Fruit fly (Drosophila melanogaster): ENCODE data around the gene Smox.

Smox gene

dm6 chrX:8092075-8092682, 49.9 kb downstream of the Smox start (continued):
- TF ChIP-seq Blimp-1 (GFP tag; optimal IDR thresholded peaks at IDR 0.05) (peak; percentile 90), CG15336 (GFP tag; IDR thresholded peaks at IDR 0.05) (peak; percentile 97), CG9139 (GFP tag; optimal IDR thresholded peaks at IDR 0.05) (peak; percentile 94), CG3032 (tag; optimal IDR thresholded peaks at IDR 0.05) (peak; percentile 97), topi (GFP tag; optimal IDR thresholded peaks at IDR 0.05) (peak; percentile 96), net (GFP tag; optimal IDR thresholded peaks at IDR 0.05) (peak; percentile 93), CG8632 (GFP tag; optimal IDR thresholded peaks at IDR 0.05) (peak; percentile 96), CG34406 (GFP tag; optimal IDR thresholded peaks at IDR 0.05) (peak; percentile 96), achi (GFP tag; optimal IDR thresholded peaks at IDR 0.05) (peak; percentile 95), OdsH (GFP tag; optimal IDR thresholded peaks at IDR 0.05) (peak; percentile 96), Sox15 (GFP tag; optimal IDR thresholded peaks at IDR 0.05) (peak; percentile 92), Lpt (GFP tag; optimal IDR thresholded peaks at IDR 0.05) (peak; percentile 93), CG31627 (GFP tag; optimal IDR thresholded peaks at IDR 0.05) (peak; percentile 91), CG1621 (tag; optimal IDR thresholded peaks at IDR 0.05) (peak; percentile 91), fkh (GFP tag; optimal IDR thresholded peaks at IDR 0.05) (peak; percentile 61), CG10669 (GFP tag; optimal IDR thresholded peaks at IDR 0.05) (peak; percentile 95), CG8319 (GFP tag; optimal IDR thresholded peaks at IDR 0.05) (peak; percentile 91), CG6808 (GFP tag; optimal IDR thresholded peaks at IDR 0.05) (peak; percentile 97), Met (GFP tag; optimal IDR thresholded peaks at IDR 0.05) (peak; percentile 96), acj6 (GFP tag; optimal IDR thresholded peaks at IDR 0.05) (peak; percentile 96), CG6276 (GFP tag; optimal IDR thresholded peaks at IDR 0.05) (peak; percentile 96), Hr4 (GFP tag; optimal IDR thresholded peaks at IDR 0.05) (peak; percentile 94)

- TF ChIP-seq Hr38 (GFP tag; optimal IDR thresholded peaks at IDR 0.05): no peak
- TF ChIP-seq CG6808 (GFP tag; optimal IDR thresholded peaks at IDR 0.05): peak; percentile 90
- TF ChIP-seq CG3032 (tag; optimal IDR thresholded peaks at IDR 0.05): peak; percentile 91
- TF ChIP-seq CG10631 (GFP tag; optimal IDR thresholded peaks at IDR 0.05): peak; percentile 98
- TF ChIP-seq Blimp-1 (GFP tag; optimal IDR thresholded peaks at IDR 0.05): peak; percentile 76
- TF ChIP-seq fkh (GFP tag; optimal IDR thresholded peaks at IDR 0.05): peak; percentile 80
- TF ChIP-seq CG16779 (tag; optimal IDR thresholded peaks at IDR 0.05): peak; percentile 94
- TF ChIP-seq Eip78C (GFP tag): peak; percentile 99
- peak; percentile 96 for TF ChIP-seq CG8632 (GFP tag; optimal IDR thresholded peaks at IDR 0.05)
- TF ChIP-seq Lpt (GFP tag; optimal IDR thresholded peaks at IDR 0.05): peak; percentile 97
- TF ChIP-seq CG11762 (GFP tag; optimal IDR thresholded peaks at IDR 0.05; ENCODE audit: insufficient read depth): peak; percentile 96
- TF ChIP-seq Ets96B (tag; optimal IDR thresholded peaks at IDR 0.05): peak; percentile 94
- TF ChIP-seq Hr4 (GFP tag; optimal IDR thresholded peaks at IDR 0.05): peak; percentile 95
- peak; percentile 97 for TF ChIP-seq acj6 (GFP tag; optimal IDR thresholded peaks at IDR 0.05)
- peak; percentile 95 for TF ChIP-seq Sox102F (GFP tag; optimal IDR thresholded peaks at IDR 0.05)
- peak; percentile 98 for TF ChIP-seq CG8119 (GFP tag; IDR thresholded peaks at IDR 0.05)
- peak; percentile 92 for TF ChIP-seq CG7368 (GFP tag; optimal IDR thresholded peaks at IDR 0.05)
- TF ChIP-seq esn (GFP tag; optimal IDR thresholded peaks at IDR 0.05): peak; percentile 96
- TF ChIP-seq CG15336 (GFP tag; IDR thresholded peaks at IDR 0.05): peak; percentile 99
- TF ChIP-seq spab (GFP tag; optimal IDR thresholded peaks at IDR 0.05): peak; percentile 93
- peak; percentile 92 to 93 for TF ChIP-seq salr (GFP tag; optimal IDR thresholded peaks at IDR 0.05)
- TF ChIP-seq CG1621 (tag; optimal IDR thresholded peaks at IDR 0.05): peak; percentile 94
- peak; percentile 96 for TF ChIP-seq lz (GFP tag; optimal IDR thresholded peaks at IDR 0.05)
- TF ChIP-seq Eip93F (GFP tag; optimal IDR thresholded peaks at IDR 0.05): peak; percentile 95
- peak; percentile 97 for TF ChIP-seq pdm3 (GFP tag; optimal IDR thresholded peaks at IDR 0.05)
- peak; percentile 91 for TF ChIP-seq fd59A (GFP tag; optimal IDR thresholded peaks at IDR 0.05)
- TF ChIP-seq topi (GFP tag; optimal IDR thresholded peaks at IDR 0.05): peak; percentile 96
- peak; percentile 97 for TF ChIP-seq achi (GFP tag; optimal IDR thresholded peaks at IDR 0.05)
- peak; percentile 88 for TF ChIP-seq CG11902 (GFP tag; optimal IDR thresholded peaks at IDR 0.05)
- peak; percentile 100 for TF ChIP-seq Smox (GFP tag; optimal IDR thresholded peaks at IDR 0.05)
- TF ChIP-seq vri (GFP tag; optimal IDR thresholded peaks at IDR 0.05): peak; percentile 94
- TF ChIP-seq CG6792 (GFP tag; optimal IDR thresholded peaks at IDR 0.05): peak; percentile 95
- peak; percentile 96 for TF ChIP-seq svp (GFP tag)
- TF ChIP-seq Sox15 (GFP tag; optimal IDR thresholded peaks at IDR 0.05): peak; percentile 91
- peak; percentile 98 for TF ChIP-seq OdsH (GFP tag; optimal IDR thresholded peaks at IDR 0.05)
- peak; percentile 93 for TF ChIP-seq dsx (GFP tag; optimal IDR thresholded peaks at IDR 0.05; ENCODE audit: poor library complexity, severe bottlenecking)
- TF ChIP-seq CG31627 (GFP tag; optimal IDR thresholded peaks at IDR 0.05): peak; percentile 92
- TF ChIP-seq CG6163 (GFP tag; IDR thresholded peaks at IDR 0.05): peak; percentile 99
These were observed 51.0 kb downstream of the Smox start for dm6 chrX:8091017-8091620.

Data from whole organism, prepupa.